Worm (Caenorhabditis elegans) whole organism, late embryonic: ENCODE measurements around the gene yif-1.

Experiments used
- C38D4.7 ChIP-seq: fragments of 200-800 bp; sonication (Bioruptor generic); optimal IDR thresholded peaks from 2 replicates; lab custom pipeline; 2018; ENCODE audit warnings: mild to moderate bottlenecking, missing genetic modification characterization, moderate library complexity, missing compliant biosample characterization
- ceh-48 ChIP-seq: sonication (generic microtip); optimal IDR thresholded peaks from 2 replicates; lab custom pipeline; 2016; ENCODE audit warnings: missing genetic modification characterization, inconsistent platforms, missing compliant biosample characterization
- elt-2 ChIP-seq: sonication (generic microtip); optimal IDR thresholded peaks from 2 replicates; lab custom pipeline; 2016; ENCODE audit warnings: missing genetic modification reagents, missing genetic modification characterization, missing compliant biosample characterization
- nfya-1 ChIP-seq: sonication (generic microtip); optimal IDR thresholded peaks from 2 replicates; lab custom pipeline; 2017; ENCODE audit warnings: missing genetic modification characterization, mild to moderate bottlenecking, missing compliant biosample characterization, antibody characterized with exemption, moderate library complexity
- nhr-11 ChIP-seq: fragments of 150-350 bp; optimal IDR thresholded peaks from 2 replicates; lab custom pipeline; 2014; ENCODE audit warnings: missing biosample characterization, missing genetic modification characterization
- pha-4 ChIP-seq: fragments of 150-350 bp; optimal IDR thresholded peaks from 2 replicates; lab custom pipeline; 2018; ENCODE audit warnings: missing biosample characterization, missing genetic modification reagents, missing genetic modification characterization
- unc-3 ChIP-seq, 2 experiments: fragments of 200-800 bp in 1 of 2; sonication (Bioruptor generic) in 1 of 2; sonication (generic microtip) in 1 of 2; conservative IDR thresholded peaks in 1 of 2; optimal IDR thresholded peaks in 1 of 2; 2 replicates each; pipeline versions ENCODE4 v1.3.6 to Lab custom; 2016 to 2022; ENCODE audit warnings: missing compliant biosample characterization in 2 of 2, missing genetic modification characterization in 2 of 2, missing genetic modification reagents in 1 of 2
- unc-55 ChIP-seq: sonication (generic microtip); optimal IDR thresholded peaks from 2 replicates; lab custom pipeline; 2017; ENCODE audit warnings: missing biosample characterization, missing genetic modification reagents, missing genetic modification characterization

DNA sequence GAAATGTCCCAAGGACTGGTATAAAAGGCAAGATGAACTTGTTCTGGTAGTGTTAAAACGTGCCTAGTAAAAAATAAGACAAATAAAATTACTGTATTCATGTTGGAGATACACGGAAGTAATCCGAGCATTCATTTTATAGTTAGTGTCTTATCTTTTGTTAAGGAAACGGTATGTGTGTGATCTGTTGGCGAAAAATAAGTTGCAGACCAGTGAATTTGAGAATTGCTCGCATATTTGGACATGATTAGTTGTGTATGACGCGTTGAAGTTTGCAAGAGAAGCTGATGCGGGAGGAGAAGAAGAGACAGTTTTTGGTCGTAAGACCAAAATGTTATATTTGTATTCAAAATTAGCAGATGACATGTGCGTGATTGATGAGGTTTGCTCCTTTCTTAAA, 47.2 kb upstream of the yif-1 start, which contains the start of gene C08B6.14:
- no peak for TF ChIP-seq nfya-1 (tag; lab: Kevin White, UChicago)
- TF ChIP-seq nhr-11 (tag; lab: Kevin White, UChicago), result no peak
- no peak for TF ChIP-seq elt-2 (tag; lab: Kevin White, UChicago)
- no peak for TF ChIP-seq unc-55
- TF ChIP-seq C38D4.7 (GFP tag; lab: Kevin White, UChicago), result no peak
- no peak for TF ChIP-seq pha-4 (tag; lab: Kevin White, UChicago)
- no peak for TF ChIP-seq ceh-48 (tag; lab: Kevin White, UChicago)
- TF ChIP-seq unc-3 (GFP tag; conservative IDR thresholded peaks at IDR 0.05; lab: Robert Waterston, UW), result no peak
- no peak for TF ChIP-seq unc-3 (tag; optimal IDR thresholded peaks at IDR 0.05; lab: Kevin White, UChicago)
